Worm (Caenorhabditis elegans) whole organism, midembryonic: ENCODE results near the gene math-23.
"Not testable (repeated sequence)": the region's sequence is repeated elsewhere in the genome, so short reads cannot be mapped to it uniquely, and the experiment has no call there.

Experiments
- cog-1 ChIP-seq: sonication (generic microtip); optimal IDR thresholded peaks from 2 replicates; lab custom pipeline; 2016; ENCODE audit warnings: missing genetic modification characterization, missing compliant biosample characterization
- flt-1 ChIP-seq: fragments of 200-800 bp; sonication (Bioruptor generic); IDR thresholded peaks from 2 replicates; pipeline ENCODE4 v1.3.6; 2022; ENCODE audit warnings: missing genetic modification characterization, missing compliant biosample characterization
- med-1 ChIP-seq: sonication (generic microtip); optimal IDR thresholded peaks from 2 replicates; lab custom pipeline; 2017; ENCODE audit warnings: missing genetic modification characterization, mild to moderate bottlenecking, missing compliant biosample characterization, antibody characterized with exemption, missing genetic modification reagents; ENCODE audit not compliant: insufficient read depth
- ref-1 ChIP-seq: fragments of 200-800 bp; sonication (Bioruptor generic); conservative IDR thresholded peaks from 2 replicates; pipeline ENCODE4 v1.3.6; 2022; ENCODE audit warnings: missing genetic modification reagents, missing genetic modification characterization, missing compliant biosample characterization
- ztf-23 ChIP-seq: fragments of 200-800 bp; sonication (Bioruptor generic); IDR thresholded peaks from 2 replicates; pipeline ENCODE4 v1.3.6; 2022; ENCODE audit warnings: missing genetic modification reagents, missing genetic modification characterization, missing compliant biosample characterization

- TF ChIP-seq ref-1; flt-1 (GFP tag; lab: Robert Waterston, UW); med-1 (GFP tag; lab: Kevin White, UChicago); ztf-23 (GFP tag; lab: Robert Waterston, UW); cog-1 (tag; lab: Kevin White, UChicago): not testable (repeated sequence)
These were observed 39.7 kb upstream of the math-23 start, which contains the start of gene fbxb-98 for ce11 chrII:1862334-1862733.
